Worm (Caenorhabditis elegans) whole organism, L2 larva: ENCODE data around the gene slcf-2.

Source experiments
- lsy-2 ChIP-seq, 2 experiments: fragments of 150-350 bp in 1 of 2; sonication (generic microtip) in 1 of 2; optimal IDR thresholded peaks; 2 replicates each; lab custom pipeline; 2014 to 2017; ENCODE audit warnings: missing biosample characterization in 2 of 2, missing genetic modification characterization in 2 of 2
- mdl-1 ChIP-seq, 2 experiments: fragments of 150-350 bp in 1 of 2; sonication (generic microtip) in 1 of 2; optimal IDR thresholded peaks; 2 replicates each; lab custom pipeline; 2017; ENCODE audit warnings: missing biosample characterization in 2 of 2, missing genetic modification characterization in 2 of 2
- nhr-12 ChIP-seq: fragments of 150-350 bp; optimal IDR thresholded peaks from 2 replicates; lab custom pipeline; 2014; ENCODE audit warnings: missing biosample characterization, missing genetic modification characterization
- sma-9 ChIP-seq, 2 experiments: fragments of 150-350 bp in 1 of 2; sonication (generic microtip) in 1 of 2; optimal IDR thresholded peaks; 2 replicates each; lab custom pipeline; 2014 to 2016; ENCODE audit warnings: missing genetic modification characterization in 2 of 2, mild to moderate bottlenecking in 1 of 2, missing biosample characterization in 1 of 2, missing compliant biosample characterization in 1 of 2, missing genetic modification reagents in 1 of 2, moderate library complexity in 1 of 2
- snpc-4 ChIP-seq: fragments of 150-350 bp; optimal IDR thresholded peaks from 2 replicates; lab custom pipeline; 2014; ENCODE audit warnings: missing biosample characterization, missing genetic modification characterization

- TF ChIP-seq nhr-12 (tag; lab: Kevin White, UChicago) (no peak), sma-9 (GFP tag; optimal IDR thresholded peaks at IDR 0.05; lab: Kevin White, UChicago) (no peak), sma-9 (tag; optimal IDR thresholded peaks at IDR 0.05; lab: Kevin White, UChicago) (no peak), mdl-1 (tag; optimal IDR thresholded peaks at IDR 0.05; lab: Kevin White, UChicago) (no peak), snpc-4 (tag; lab: Kevin White, UChicago) (no peak), lsy-2 (tag; optimal IDR thresholded peaks at IDR 0.05; lab: Kevin White, UChicago) (no peak)
Measured at ce11 chrX:3385362-3385761, 8.3 kb upstream of the slcf-2 start, which contains the start of gene acp-1.
